Fruit fly (Drosophila melanogaster) whole organism, wandering third instar larva: ENCODE results near the gene CG15145.

Experiments used
- Abd-B ChIP-seq: fragments of >200 bp; optimal IDR thresholded peaks from 2 replicates; lab custom pipeline; 2017; ENCODE audit warnings: missing biosample characterization, missing genetic modification characterization
- CG32264 ChIP-seq: fragments of 200-800 bp; sonication (Bioruptor generic); optimal IDR thresholded peaks from 2 replicates; lab custom pipeline; 2016; ENCODE audit warnings: missing biosample characterization, missing genetic modification characterization
- CG9705 ChIP-seq: fragments of 200-800 bp; sonication (Bioruptor generic); optimal IDR thresholded peaks from 2 replicates; lab custom pipeline; 2018; ENCODE audit warnings: missing biosample characterization, mild to moderate bottlenecking, missing genetic modification characterization
- CrebA ChIP-seq: fragments of 200-800 bp; sonication (Bioruptor generic); optimal IDR thresholded peaks from 2 replicates; lab custom pipeline; 2016; ENCODE audit warnings: missing biosample characterization, mild to moderate bottlenecking, missing genetic modification characterization, borderline replicate concordance
- Dfd ChIP-seq: fragments of >200 bp; optimal IDR thresholded peaks from 2 replicates; lab custom pipeline; 2017; ENCODE audit warnings: missing biosample characterization, missing genetic modification characterization
- Dif ChIP-seq: fragments of 200-275, 200-300 bp; sonication (Bioruptor generic); optimal IDR thresholded peaks from 2 replicates; lab custom pipeline; 2018; ENCODE audit warnings: missing biosample characterization, missing genetic modification characterization; ENCODE audit not compliant: partially characterized antibody
- GATAd ChIP-seq: sonication (Bioruptor generic); optimal IDR thresholded peaks from 2 replicates; lab custom pipeline; 2016; ENCODE audit warnings: missing biosample characterization, missing genetic modification characterization
- HLH106 ChIP-seq: fragments of 200-800 bp; optimal IDR thresholded peaks from 3 replicates; lab custom pipeline; 2019; ENCODE audit warnings: missing biosample characterization, mild to moderate bottlenecking, missing genetic modification characterization, moderate library complexity
- Hr78 ChIP-seq: fragments of >200 bp; optimal IDR thresholded peaks from 2 replicates; lab custom pipeline; 2017; ENCODE audit warnings: missing biosample characterization, missing genetic modification characterization
- Hr83 ChIP-seq: fragments of 200-300 bp; sonication (Bioruptor generic); optimal IDR thresholded peaks from 2 replicates; lab custom pipeline; 2016; ENCODE audit warnings: missing biosample characterization, mild to moderate bottlenecking, missing genetic modification characterization, moderate library complexity; ENCODE audit not compliant: poor library complexity, severe bottlenecking
- Jra ChIP-seq: sonication (Bioruptor generic); optimal IDR thresholded peaks from 2 replicates; lab custom pipeline; 2016; ENCODE audit warnings: missing biosample characterization, missing genetic modification characterization
- Mio ChIP-seq: sonication (Bioruptor generic); optimal IDR thresholded peaks from 2 replicates; lab custom pipeline; 2016; ENCODE audit warnings: missing biosample characterization, missing genetic modification characterization
- OdsH ChIP-seq: fragments of 200-800 bp; sonication (Bioruptor generic); optimal IDR thresholded peaks from 2 replicates; lab custom pipeline; 2016; ENCODE audit warnings: missing biosample characterization, mild to moderate bottlenecking, missing genetic modification characterization
- Rel ChIP-seq, 2 experiments: fragments of 200-800 bp; sonication (Bioruptor generic) in 1 of 2; optimal IDR thresholded peaks; 2 replicates in 1 of 2; 3 replicates in 1 of 2; lab custom pipeline; 2016 to 2019; ENCODE audit warnings: mild to moderate bottlenecking in 2 of 2, missing biosample characterization in 2 of 2, missing genetic modification characterization in 2 of 2, moderate library complexity in 1 of 2
- Sp1 ChIP-seq: fragments of 200-800 bp; sonication (Bioruptor generic); optimal IDR thresholded peaks from 3 replicates; lab custom pipeline; 2019; ENCODE audit warnings: missing biosample characterization, mild to moderate bottlenecking, missing genetic modification characterization, moderate library complexity
- Vsx2 ChIP-seq: fragments of 200-300, 225-300 bp; sonication (Bioruptor generic); optimal IDR thresholded peaks from 2 replicates; lab custom pipeline; 2018; ENCODE audit warnings: missing biosample characterization, missing genetic modification characterization; ENCODE audit not compliant: partially characterized antibody
- br ChIP-seq: fragments of 200-800 bp; sonication (Bioruptor generic); optimal IDR thresholded peaks from 2 replicates; lab custom pipeline; 2016; ENCODE audit warnings: missing biosample characterization, missing genetic modification characterization
- dl ChIP-seq, 2 experiments: fragments of 175-275, 200-275 bp in 1 of 2; fragments of 200-275 bp in 1 of 2; sonication (Bioruptor generic); optimal IDR thresholded peaks; lab custom pipeline; 2018; ENCODE audit warnings: mild to moderate bottlenecking in 2 of 2, missing biosample characterization in 2 of 2, missing genetic modification characterization in 2 of 2, moderate library complexity in 2 of 2; ENCODE audit not compliant: partially characterized antibody in 2 of 2, insufficient read depth in 1 of 2
- dmrt93B ChIP-seq: fragments of 200-800 bp; sonication (Bioruptor generic); optimal IDR thresholded peaks from 2 replicates; lab custom pipeline; 2018; ENCODE audit warnings: missing biosample characterization, mild to moderate bottlenecking, missing genetic modification characterization
- ey ChIP-seq: fragments of 200-800 bp; sonication (Bioruptor generic); optimal IDR thresholded peaks from 2 replicates; lab custom pipeline; 2016; ENCODE audit warnings: missing biosample characterization, missing genetic modification characterization
- foxo ChIP-seq, 2 experiments: fragments of 200-800 bp; sonication (Bioruptor generic); optimal IDR thresholded peaks; 2 replicates in 1 of 2; 3 replicates in 1 of 2; lab custom pipeline; 2016 to 2017; ENCODE audit warnings: missing biosample characterization in 2 of 2, missing genetic modification characterization in 2 of 2
- h ChIP-seq: fragments of 200-800 bp; sonication (Bioruptor generic); optimal IDR thresholded peaks from 3 replicates; lab custom pipeline; 2016; ENCODE audit warnings: missing biosample characterization, mild to moderate bottlenecking, missing genetic modification characterization
- lola ChIP-seq: fragments of >200 bp; optimal IDR thresholded peaks from 2 replicates; lab custom pipeline; 2017; ENCODE audit warnings: missing biosample characterization, missing genetic modification characterization
- pan ChIP-seq: fragments of >200 bp; optimal IDR thresholded peaks from 2 replicates; lab custom pipeline; 2017
- psq ChIP-seq: fragments of 200-800 bp; sonication (Bioruptor generic); optimal IDR thresholded peaks from 3 replicates; lab custom pipeline; 2017; ENCODE audit warnings: missing biosample characterization, mild to moderate bottlenecking, missing genetic modification characterization, moderate library complexity
- rgr ChIP-seq: fragments of 200-800 bp; sonication (Bioruptor generic); optimal IDR thresholded peaks from 3 replicates; lab custom pipeline; 2016; ENCODE audit warnings: missing biosample characterization, mild to moderate bottlenecking, missing genetic modification characterization
- sage ChIP-seq: fragments of 200-800 bp; sonication (Bioruptor generic); optimal IDR thresholded peaks from 2 replicates; lab custom pipeline; 2016; ENCODE audit warnings: missing biosample characterization, mild to moderate bottlenecking, missing genetic modification characterization
- sv ChIP-seq: fragments of 200-800 bp; sonication (Bioruptor generic); optimal IDR thresholded peaks from 3 replicates; lab custom pipeline; 2016; ENCODE audit warnings: missing biosample characterization, missing genetic modification characterization
- tai ChIP-seq: sonication (Bioruptor generic); optimal IDR thresholded peaks from 2 replicates; lab custom pipeline; 2016; ENCODE audit warnings: missing biosample characterization, missing genetic modification characterization
- usp ChIP-seq: fragments of >200 bp; optimal IDR thresholded peaks from 2 replicates; lab custom pipeline; 2017; ENCODE audit warnings: missing biosample characterization, missing genetic modification characterization

CG15145 gene

dm6 chr2L:17532134-17532533 lies at the start of gene CG15145:
TSS of gene CG15145 (minus strand) at chr2L:17532234.
- TF ChIP-seq br (GFP tag; lab: Kevin White, UChicago): no peak
- TF ChIP-seq Hr83 (GFP tag; lab: Kevin White, UChicago): no peak
- TF ChIP-seq psq (GFP tag; lab: Kevin White, UChicago): no peak
- TF ChIP-seq sv (GFP tag; lab: Kevin White, UChicago): no peak
- no peak for TF ChIP-seq pan (lab: Kevin White, UChicago)
- no peak for TF ChIP-seq OdsH (GFP tag; lab: Kevin White, UChicago)
- TF ChIP-seq Hr78 (GFP tag; lab: Kevin White, UChicago): no peak
- TF ChIP-seq Mio (GFP tag; lab: Kevin White, UChicago): no peak
- no peak for TF ChIP-seq ey
- TF ChIP-seq lola (GFP tag; lab: Kevin White, UChicago): no peak
- TF ChIP-seq dl (GFP tag; optimal IDR thresholded peaks at IDR 0.05; lab: Kevin White, UChicago; ENCODE audit: insufficient read depth in 1 of 2, partially characterized antibody in 2 of 2): no peak
- TF ChIP-seq HLH106: no peak
- TF ChIP-seq CG9705 (GFP tag; lab: Kevin White, UChicago): no peak
- TF ChIP-seq Sp1: no peak
- no peak for TF ChIP-seq Jra (GFP tag; lab: Kevin White, UChicago)
- TF ChIP-seq usp (GFP tag; lab: Kevin White, UChicago): no peak
- no peak for TF ChIP-seq rgr (GFP tag; lab: Kevin White, UChicago)
- TF ChIP-seq CrebA (GFP tag; lab: Kevin White, UChicago): no peak
- TF ChIP-seq Dfd (GFP tag; lab: Kevin White, UChicago): no peak

- no peak for TF ChIP-seq usp (GFP tag; lab: Kevin White, UChicago)
Observed at dm6 chr2L:17574337-17574912, 42.4 kb upstream of the CG15145 start.

DNA sequence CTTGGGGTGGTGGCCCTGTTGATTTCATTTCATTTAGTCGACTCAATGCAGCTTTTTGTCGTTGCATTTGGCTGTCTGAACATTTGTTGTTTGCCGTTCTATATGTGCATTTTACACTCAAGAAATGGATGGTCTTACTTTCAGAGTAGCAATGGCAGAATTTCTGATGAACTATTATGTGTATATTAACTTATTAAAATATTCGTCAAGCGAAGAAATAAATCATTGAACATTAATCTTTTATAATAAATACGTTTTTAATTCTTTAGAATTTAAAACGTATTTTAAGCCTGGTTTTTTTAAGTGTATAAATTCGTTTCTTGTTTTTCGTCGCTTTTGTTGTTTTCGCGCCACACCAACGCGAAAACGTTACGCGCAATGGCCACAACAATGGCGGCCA lies 41.0 kb upstream of the CG15145 start:
- no peak for TF ChIP-seq Rel (GFP tag; optimal IDR thresholded peaks at IDR 0.05; lab: Kevin White, UChicago)
- no peak for TF ChIP-seq Rel (tag; optimal IDR thresholded peaks at IDR 0.05; lab: Kevin White, UChicago)
- peak in 1 of 2 experiments; percentile 7 for TF ChIP-seq foxo (GFP tag; optimal IDR thresholded peaks at IDR 0.05; lab: Kevin White, UChicago)
- TF ChIP-seq Sp1: peak; percentile 22

dm6 chr2L:17565734-17566133 lies 33.7 kb upstream of the CG15145 start:
- no peak for TF ChIP-seq HLH106
- TF ChIP-seq, all 38 proteins: peak for 0

DNA sequence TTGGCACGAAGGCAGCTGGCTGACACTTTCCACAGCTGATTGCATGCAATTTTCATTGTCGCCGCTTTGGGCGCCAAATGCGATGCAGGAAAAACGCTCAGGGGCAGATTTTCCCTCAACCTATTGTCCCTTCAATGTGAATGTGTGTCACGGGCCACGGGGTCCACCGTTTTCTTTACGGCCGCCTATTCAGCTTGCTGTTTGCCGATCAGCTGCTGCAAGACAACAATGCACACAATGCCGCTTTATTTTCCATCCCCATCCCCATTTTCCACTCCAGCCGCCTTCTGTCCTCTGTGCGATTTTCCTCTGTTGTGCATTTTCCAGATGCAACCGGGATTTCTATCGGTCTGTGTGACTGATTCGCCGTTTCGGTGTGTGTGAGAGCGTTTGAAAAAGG lies 32.6 kb upstream of the CG15145 start:
- TF ChIP-seq Abd-B (no peak), Dfd (GFP tag; lab: Kevin White, UChicago) (no peak), sv (GFP tag; lab: Kevin White, UChicago) (no peak), CG9705 (GFP tag; lab: Kevin White, UChicago) (no peak), usp (GFP tag; lab: Kevin White, UChicago) (no peak), Vsx2 (GFP tag; lab: Kevin White, UChicago) (no peak), tai (no peak), lola (GFP tag; lab: Kevin White, UChicago) (no peak), sage (GFP tag; lab: Kevin White, UChicago) (no peak), CrebA (GFP tag; lab: Kevin White, UChicago) (no peak), GATAd (GFP tag; lab: Kevin White, UChicago) (no peak), Mio (GFP tag; lab: Kevin White, UChicago) (no peak), h (GFP tag; lab: Kevin White, UChicago) (no peak), CG32264 (GFP tag; lab: Kevin White, UChicago) (no peak), dmrt93B (GFP tag; lab: Kevin White, UChicago) (no peak)

DNA sequence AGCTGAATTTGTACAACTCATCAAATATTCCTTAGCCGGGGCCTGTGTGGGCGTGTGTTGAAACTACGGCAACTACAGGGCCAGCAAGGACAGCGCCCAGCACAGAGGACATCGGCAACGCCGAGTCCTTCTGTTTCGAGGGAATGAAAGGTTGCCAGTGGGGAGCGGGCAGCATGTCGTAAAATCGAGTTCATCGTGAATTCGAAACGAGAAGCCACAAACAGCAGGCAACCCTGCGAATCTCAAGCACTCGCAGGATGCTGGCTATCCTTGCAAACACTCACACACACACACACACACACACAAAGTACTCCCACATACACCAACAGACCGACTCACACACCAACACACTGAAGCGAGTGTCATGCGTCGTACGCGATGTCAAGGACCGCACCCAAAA lies 29.9 kb upstream of the CG15145 start:
- TF ChIP-seq Vsx2 (GFP tag; lab: Kevin White, UChicago) (no peak), HLH106 (no peak), Jra (GFP tag; lab: Kevin White, UChicago) (no peak), sv (GFP tag; lab: Kevin White, UChicago) (no peak), Dif (GFP tag; lab: Kevin White, UChicago) (no peak), Hr78 (GFP tag; lab: Kevin White, UChicago) (no peak)
- TF ChIP-seq, all 38 proteins: peak for 0
